Worm (Caenorhabditis elegans) whole organism, early embryonic: Measurements from ENCODE around the gene sri-26.
"Not testable (repeated sequence)": the region's sequence is repeated elsewhere in the genome, so short reads cannot be mapped to it uniquely, and the experiment has no call there.

ENCODE experiments used
- B0310.2 ChIP-seq: sonication (generic microtip); optimal IDR thresholded peaks from 2 replicates; lab custom pipeline; 2016; ENCODE audit warnings: mild to moderate bottlenecking, missing genetic modification characterization, missing compliant biosample characterization
- F13C5.2 ChIP-seq: sonication (generic microtip); optimal IDR thresholded peaks from 2 replicates; lab custom pipeline; 2017; ENCODE audit warnings: mild to moderate bottlenecking, missing genetic modification characterization, inconsistent platforms, missing compliant biosample characterization
- aly-1 ChIP-seq: sonication (generic microtip); optimal IDR thresholded peaks from 2 replicates; lab custom pipeline; 2016; ENCODE audit warnings: missing genetic modification characterization, missing compliant biosample characterization
- ama-1 ChIP-seq: fragments of 150-350 bp; optimal IDR thresholded peaks from 2 replicates; lab custom pipeline; 2014
- ceh-13 ChIP-seq: fragments of 200-800 bp; sonication (Bioruptor generic); optimal IDR thresholded peaks from 2 replicates; lab custom pipeline; 2018; ENCODE audit warnings: mild to moderate bottlenecking, missing genetic modification characterization, missing compliant biosample characterization
- ceh-36 ChIP-seq: sonication (generic microtip); optimal IDR thresholded peaks from 2 replicates; lab custom pipeline; 2016; ENCODE audit warnings: missing genetic modification characterization, inconsistent platforms, missing compliant biosample characterization
- ets-7 ChIP-seq: sonication (generic microtip); optimal IDR thresholded peaks from 2 replicates; lab custom pipeline; 2016; ENCODE audit warnings: missing genotype, missing genetic modification characterization, missing compliant biosample characterization
- flt-1 ChIP-seq: fragments of 200-800 bp; sonication (Bioruptor generic); IDR thresholded peaks from 2 replicates; pipeline ENCODE4 v1.3.6; 2022; ENCODE audit warnings: missing genetic modification characterization, missing compliant biosample characterization
- hmbx-1 ChIP-seq: sonication (generic microtip); optimal IDR thresholded peaks from 2 replicates; lab custom pipeline; 2016; ENCODE audit warnings: mild to moderate bottlenecking, missing genetic modification characterization, missing compliant biosample characterization
- hmg-4 ChIP-seq: fragments of 200-800 bp; sonication (Bioruptor generic); optimal IDR thresholded peaks from 2 replicates; lab custom pipeline; 2018; ENCODE audit warnings: mild to moderate bottlenecking, missing genetic modification characterization, missing compliant biosample characterization
- hnd-1 ChIP-seq: sonication (generic microtip); optimal IDR thresholded peaks from 2 replicates; lab custom pipeline; 2016; ENCODE audit warnings: missing genetic modification characterization, missing compliant biosample characterization
- pes-1 ChIP-seq: fragments of 200-800 bp; sonication (Bioruptor generic); IDR thresholded peaks from 2 replicates; pipeline ENCODE4 v1.3.6; 2022; ENCODE audit warnings: missing genetic modification reagents, missing genetic modification characterization, missing compliant biosample characterization
- scrt-1 ChIP-seq: fragments of 200-800 bp; sonication (Bioruptor generic); IDR thresholded peaks from 2 replicates; pipeline ENCODE4 v1.3.6; 2022; ENCODE audit warnings: missing genetic modification characterization, missing compliant biosample characterization
- sea-1 ChIP-seq: fragments of 200-800 bp; sonication (Bioruptor generic); conservative IDR thresholded peaks from 2 replicates; pipeline ENCODE4 v1.3.6; 2022; ENCODE audit warnings: missing genetic modification characterization, missing compliant biosample characterization
- tbx-11 ChIP-seq: fragments of 200-800 bp; sonication (Bioruptor generic); IDR thresholded peaks from 2 replicates; pipeline ENCODE4 v1.3.6; 2022; ENCODE audit warnings: missing genetic modification characterization, missing compliant biosample characterization
- tbx-37 ChIP-seq: fragments of 200-800 bp; sonication (Bioruptor generic); conservative IDR thresholded peaks from 2 replicates; pipeline ENCODE4 v1.3.6; 2022; ENCODE audit warnings: missing genetic modification reagents, missing genetic modification characterization, missing compliant biosample characterization
- tra-4 ChIP-seq: sonication (generic microtip); optimal IDR thresholded peaks from 2 replicates; lab custom pipeline; 2017; ENCODE audit warnings: missing genetic modification characterization, missing compliant biosample characterization

sri-26 gene

ce11 chrV:15215175-15215574, at the start of gene sri-26:
Gene sri-26, plus strand, starts transcription at chrV:15215475.
- not testable (repeated sequence) for TF ChIP-seq B0310.2 (tag; lab: Kevin White, UChicago); tbx-11; pes-1 (GFP tag; lab: Robert Waterston, UW)

DNA sequence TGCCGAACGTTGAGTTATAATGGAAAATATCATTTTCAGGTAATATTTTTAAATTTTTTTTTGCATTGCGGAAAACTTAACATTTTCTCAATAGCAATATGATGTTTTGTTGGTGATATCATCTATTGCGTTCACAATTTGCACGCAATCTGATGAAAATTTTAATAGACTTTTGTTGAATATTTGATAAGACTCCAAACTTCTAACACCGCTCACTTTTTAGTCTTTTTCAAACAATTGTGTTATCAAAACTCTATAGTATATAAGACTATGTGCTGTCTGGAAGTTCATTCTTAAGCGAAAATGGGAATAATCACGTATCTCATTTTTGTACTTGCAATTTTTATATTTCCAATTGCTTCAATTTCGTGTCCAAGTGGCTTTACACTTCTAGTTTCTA, 39.8 kb upstream of the sri-26 start, which contains the start of gene clec-47:
clec-47 (plus strand) TSS at position 301 of the 400 bp plus-strand sequence.
- no peak for TF ChIP-seq pes-1 (GFP tag; lab: Robert Waterston, UW)
- TF ChIP-seq ceh-13 (GFP tag; lab: Kevin White, UChicago) = no peak
- TF ChIP-seq aly-1 = no peak
- no peak for TF ChIP-seq hnd-1
- no peak for TF ChIP-seq B0310.2 (tag; lab: Kevin White, UChicago)
- TF ChIP-seq ets-7 = no peak
- TF ChIP-seq tbx-37 (GFP tag; lab: Robert Waterston, UW) = no peak
- TF ChIP-seq tbx-11 = no peak
- no peak for TF ChIP-seq ceh-36 (tag; lab: Kevin White, UChicago)
- TF ChIP-seq ama-1 (lab: Kevin White, UChicago) = no peak
- no peak for TF ChIP-seq hmbx-1 (tag; lab: Kevin White, UChicago)
- TF ChIP-seq tra-4 (tag; lab: Kevin White, UChicago) = no peak
- no peak for TF ChIP-seq sea-1 (GFP tag; lab: Robert Waterston, UW)
- TF ChIP-seq hmg-4 (GFP tag; lab: Kevin White, UChicago) = no peak
- TF ChIP-seq scrt-1 = no peak
- no peak for TF ChIP-seq F13C5.2 (tag; lab: Kevin White, UChicago)
- no peak for TF ChIP-seq flt-1 (GFP tag; lab: Robert Waterston, UW)

DNA sequence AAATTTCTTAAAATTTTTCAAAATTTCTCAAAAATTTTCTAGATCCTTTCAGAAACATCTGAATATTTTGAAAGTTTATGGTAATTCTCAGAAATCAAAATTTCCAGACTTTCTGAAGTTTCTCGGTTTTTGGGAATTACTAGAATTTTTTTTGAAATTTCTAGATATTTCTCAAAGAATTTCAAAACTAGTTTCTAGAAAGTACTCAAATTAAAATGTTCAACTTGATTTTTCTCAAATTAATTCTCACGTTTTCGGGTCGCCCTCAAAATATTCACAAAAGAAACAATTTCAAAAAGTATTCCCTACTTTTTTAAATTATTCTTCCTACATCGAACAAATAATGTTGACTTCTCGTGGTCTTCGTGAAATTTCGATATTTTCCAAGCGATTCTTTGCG, 35.5 kb upstream of the sri-26 start, which contains the start of gene T09F5.10:
T09F5.10 (plus strand) TSS at position 301 of the 400 bp plus-strand sequence.
- TF ChIP-seq scrt-1 (no peak), tra-4 (tag; lab: Kevin White, UChicago) (no peak), tbx-11 (no peak), tbx-37 (GFP tag; lab: Robert Waterston, UW) (no peak), hnd-1 (no peak), ceh-13 (GFP tag; lab: Kevin White, UChicago) (no peak), hmg-4 (GFP tag; lab: Kevin White, UChicago) (no peak), B0310.2 (tag; lab: Kevin White, UChicago) (no peak), ets-7 (no peak), F13C5.2 (tag; lab: Kevin White, UChicago) (no peak), flt-1 (GFP tag; lab: Robert Waterston, UW) (no peak), hmbx-1 (tag; lab: Kevin White, UChicago) (no peak), pes-1 (GFP tag; lab: Robert Waterston, UW) (no peak), aly-1 (no peak), ceh-36 (tag; lab: Kevin White, UChicago) (no peak), sea-1 (GFP tag; lab: Robert Waterston, UW) (no peak), ama-1 (lab: Kevin White, UChicago) (no peak)

- TF ChIP-seq B0310.2 (tag; lab: Kevin White, UChicago) (no peak), ama-1 (lab: Kevin White, UChicago) (no peak), F13C5.2 (tag; lab: Kevin White, UChicago) (no peak), tbx-37 (GFP tag; lab: Robert Waterston, UW) (no peak), ceh-13 (GFP tag; lab: Kevin White, UChicago) (no peak), hmg-4 (GFP tag; lab: Kevin White, UChicago) (no peak), hnd-1 (no peak), tra-4 (tag; lab: Kevin White, UChicago) (no peak), ceh-36 (tag; lab: Kevin White, UChicago) (no peak), scrt-1 (no peak)
Observed at ce11 chrV:15181899-15182298, 33.4 kb upstream of the sri-26 start.

- TF ChIP-seq hnd-1 = no peak
- TF ChIP-seq sea-1 (GFP tag; lab: Robert Waterston, UW) = no peak
- no peak for TF ChIP-seq flt-1 (GFP tag; lab: Robert Waterston, UW)
- TF ChIP-seq hmg-4 (GFP tag; lab: Kevin White, UChicago) = no peak
Observed at ce11 chrV:15182407-15182806, 32.9 kb upstream of the sri-26 start, which contains the start of gene fbxa-84. Gene fbxa-84, plus strand, starts transcription at chrV:15182440.

DNA sequence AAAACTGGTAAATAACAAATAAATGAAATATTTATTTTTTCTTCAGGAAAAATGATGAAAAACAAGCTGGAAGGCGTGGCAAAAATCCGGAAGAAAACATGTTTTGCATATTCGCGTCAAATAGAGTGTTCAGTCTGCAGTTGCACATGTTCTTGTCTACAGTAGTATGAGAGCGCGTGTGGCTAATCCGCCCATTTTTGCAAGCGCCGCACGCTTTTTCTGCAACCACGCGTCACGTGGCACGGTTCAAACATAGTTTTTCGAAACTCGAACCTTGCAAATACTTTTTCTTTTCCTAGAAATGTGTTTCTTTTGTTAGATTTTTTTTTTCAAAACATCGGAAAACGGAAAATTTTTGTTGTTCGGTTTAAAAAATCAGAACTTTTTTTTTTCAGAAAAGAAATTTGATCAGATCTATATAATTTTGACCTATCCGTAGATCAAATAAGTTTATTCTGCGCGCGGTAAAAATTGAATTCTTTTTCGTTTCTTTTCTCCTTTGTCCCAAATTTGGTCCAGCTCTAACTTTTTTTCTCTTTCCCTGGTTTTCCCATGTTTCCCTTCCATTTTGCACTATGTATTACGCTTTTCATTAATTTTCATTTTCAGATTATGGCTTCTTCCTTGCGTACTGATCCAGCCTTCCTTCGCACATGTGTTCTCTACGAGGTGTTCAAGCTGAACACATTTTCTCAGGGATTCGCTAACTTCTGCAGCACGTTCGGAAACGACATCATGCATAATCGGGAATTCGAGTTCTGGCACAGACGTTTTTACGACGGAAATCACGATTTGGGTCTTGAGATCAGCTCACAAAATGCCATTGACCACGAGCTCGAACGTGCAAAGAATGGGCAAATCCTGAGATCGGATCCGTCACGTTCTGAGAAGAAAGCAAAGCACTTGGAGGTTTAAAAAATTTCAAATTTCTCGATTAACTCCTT, 30.9 kb upstream of the sri-26 start, which contains the start of gene Y75B12B.1:
Y75B12B.1 (plus strand) TSS at position 603 of the 944 bp plus-strand sequence.
- TF ChIP-seq scrt-1 (no peak), ets-7 (no peak)

DNA sequence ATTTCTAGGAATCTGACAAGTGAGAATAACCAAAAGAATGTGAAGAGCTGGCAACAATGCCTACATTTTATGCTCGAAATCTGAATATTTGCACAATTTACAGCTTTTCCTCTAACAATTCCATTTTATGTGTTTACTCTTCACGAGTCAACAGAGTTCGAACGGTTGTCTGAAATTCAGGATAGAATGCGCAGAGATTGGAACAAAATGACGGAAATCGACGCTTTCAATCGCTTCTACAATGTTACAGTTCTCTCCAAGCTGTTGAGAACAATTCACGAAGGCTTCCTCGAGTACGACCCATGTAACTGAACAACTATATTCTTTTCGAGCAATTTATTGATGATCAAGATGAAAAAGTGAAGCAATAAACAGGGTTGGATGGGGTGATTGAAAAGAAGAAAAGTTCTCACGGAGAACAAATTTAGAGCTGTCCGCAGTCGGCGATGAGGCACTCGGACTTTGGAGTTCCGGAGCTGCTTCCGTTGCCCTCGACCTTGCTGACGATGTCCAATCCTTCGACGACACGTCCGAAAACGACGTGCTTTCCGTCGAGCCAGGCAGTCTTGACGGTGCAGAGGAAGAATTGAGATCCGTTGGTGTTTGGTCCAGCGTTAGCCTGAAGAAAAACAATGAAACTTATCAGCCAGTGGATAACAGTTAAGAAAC, 28.9 kb upstream of the sri-26 start, which contains the start of gene Y75B12B.3:
Y75B12B.3 (minus strand) TSS at position 21 of the 669 bp plus-strand sequence.
- TF ChIP-seq scrt-1 (no peak), F13C5.2 (tag; lab: Kevin White, UChicago) (no peak), tbx-37 (GFP tag; lab: Robert Waterston, UW) (no peak), ama-1 (lab: Kevin White, UChicago) (no peak), tra-4 (tag; lab: Kevin White, UChicago) (no peak), flt-1 (GFP tag; lab: Robert Waterston, UW) (no peak), ceh-13 (GFP tag; lab: Kevin White, UChicago) (no peak)
